Worm (Caenorhabditis elegans): ENCODE data around the gene Y58A7A.5.

ce11 chrV:5132441-5132840 lies 45.7 kb upstream of the Y58A7A.5 start, which contains the start of gene F14F9.4:
- TF ChIP-seq skn-1 (tag; optimal IDR thresholded peaks at IDR 0.05) (no peak), nhr-25 (tag; optimal IDR thresholded peaks at IDR 0.05) (no peak), unc-62 (GFP tag; optimal IDR thresholded peaks at IDR 0.05) (no peak), unc-39 (tag; optimal IDR thresholded peaks at IDR 0.05) (no peak), alr-1 (tag; optimal IDR thresholded peaks at IDR 0.05) (no peak), nhr-6 (tag; optimal IDR thresholded peaks at IDR 0.05) (no peak)

All from whole organism, L2 larva.